Worm (Caenorhabditis elegans) whole organism, young adult: ENCODE results near the gene plk-3.

Experiments
- B0035.1 ChIP-seq: sonication (generic microtip); optimal IDR thresholded peaks from 2 replicates; lab custom pipeline; 2016; ENCODE audit warnings: missing genetic modification characterization, mild to moderate bottlenecking, missing compliant biosample characterization, missing genotype, missing genetic modification reagents
- B0336.3 ChIP-seq: fragments of 200-800 bp; sonication (Bioruptor generic); IDR thresholded peaks from 2 replicates; pipeline ENCODE4 v1.3.6; 2022; ENCODE audit warnings: missing genetic modification characterization, missing compliant biosample characterization
- C06A6.2 ChIP-seq: fragments of 200-800 bp; sonication (Bioruptor generic); conservative IDR thresholded peaks from 2 replicates; pipeline ENCODE4 v1.3.6; 2022; ENCODE audit warnings: missing genetic modification characterization, missing compliant biosample characterization
- C17E4.6 ChIP-seq: fragments of 200-800 bp; sonication (Bioruptor generic); IDR thresholded peaks from 2 replicates; pipeline ENCODE4 v1.3.6; 2022; ENCODE audit warnings: missing genetic modification reagents, missing genetic modification characterization, missing compliant biosample characterization
- F10E7.11 ChIP-seq: sonication (generic microtip); optimal IDR thresholded peaks from 2 replicates; lab custom pipeline; 2017; ENCODE audit warnings: mild to moderate bottlenecking, missing genetic modification characterization, moderate library complexity, missing compliant biosample characterization
- F33H1.4 ChIP-seq: fragments of 200-800 bp; sonication (Bioruptor generic); IDR thresholded peaks from 2 replicates; pipeline ENCODE4 v1.3.6; 2022; ENCODE audit warnings: missing genetic modification reagents, missing genetic modification characterization, missing compliant biosample characterization
- F39B2.1 ChIP-seq: fragments of 200-800 bp; sonication (Bioruptor generic); IDR thresholded peaks from 2 replicates; pipeline ENCODE4 v1.3.6; 2022; ENCODE audit warnings: missing genetic modification reagents, missing genetic modification characterization, missing compliant biosample characterization
- F49E8.2 ChIP-seq: sonication (generic microtip); optimal IDR thresholded peaks from 3 replicates; lab custom pipeline; 2017; ENCODE audit warnings: missing genetic modification characterization, mild to moderate bottlenecking, missing compliant biosample characterization, antibody characterized with exemption, moderate library complexity; ENCODE audit not compliant: insufficient read depth
- F55B11.4 ChIP-seq: sonication (generic microtip); optimal IDR thresholded peaks from 2 replicates; lab custom pipeline; 2016; ENCODE audit warnings: missing compliant biosample characterization, missing genetic modification characterization, borderline replicate concordance; ENCODE audit not compliant: insufficient read depth
- F57A8.1 ChIP-seq: fragments of 200-800 bp; sonication (Bioruptor generic); optimal IDR thresholded peaks from 2 replicates; lab custom pipeline; 2018; ENCODE audit warnings: mild to moderate bottlenecking, missing genetic modification characterization, moderate library complexity, missing compliant biosample characterization
- Y53G8AR.9 ChIP-seq: fragments of 200-800 bp; sonication (Bioruptor generic); conservative IDR thresholded peaks from 2 replicates; pipeline ENCODE4 v1.3.6; 2022; ENCODE audit warnings: missing genetic modification reagents, missing genetic modification characterization, missing compliant biosample characterization
- Y67H2A.10 ChIP-seq: fragments of 200-800 bp; sonication (Bioruptor generic); conservative IDR thresholded peaks from 2 replicates; pipeline ENCODE4 v1.3.6; 2022; ENCODE audit warnings: missing genetic modification reagents, missing genetic modification characterization, missing compliant biosample characterization
- Y79H2A.3 ChIP-seq: fragments of 200-800 bp; sonication (Bioruptor generic); conservative IDR thresholded peaks from 2 replicates; pipeline ENCODE4 v1.3.6; 2022; ENCODE audit warnings: missing genetic modification reagents, missing genetic modification characterization, missing compliant biosample characterization
- Y95B8A.8 ChIP-seq: fragments of 200-800 bp; sonication (Bioruptor generic); IDR thresholded peaks from 2 replicates; pipeline ENCODE4 v1.3.6; 2022; ENCODE audit warnings: missing genetic modification reagents, missing genetic modification characterization, missing compliant biosample characterization
- ama-1 ChIP-seq, 3 experiments: fragments of 150-350 bp in 1 of 3; sonication (generic microtip) in 2 of 3; optimal IDR thresholded peaks; 2 replicates each; lab custom pipeline; 2014 to 2018; ENCODE audit warnings: missing biosample characterization in 2 of 3, missing genetic modification characterization in 2 of 3, missing genetic modification reagents in 2 of 3
- atf-7 ChIP-seq: sonication (generic microtip); optimal IDR thresholded peaks from 2 replicates; lab custom pipeline; 2017; ENCODE audit warnings: mild to moderate bottlenecking, missing genetic modification characterization, missing compliant biosample characterization
- attf-5 ChIP-seq: fragments of 200-800 bp; sonication (Bioruptor generic); optimal IDR thresholded peaks from 2 replicates; lab custom pipeline; 2018; ENCODE audit warnings: mild to moderate bottlenecking, missing genetic modification characterization, missing compliant biosample characterization
- attf-6 ChIP-seq: fragments of 200-800 bp; sonication (Bioruptor generic); IDR thresholded peaks from 2 replicates; pipeline ENCODE4 v1.3.6; 2022; ENCODE audit warnings: missing genetic modification reagents, missing genetic modification characterization, missing compliant biosample characterization
- bed-1 ChIP-seq: fragments of 200-800 bp; sonication (Bioruptor generic); IDR thresholded peaks from 2 replicates; pipeline ENCODE4 v1.3.6; 2022; ENCODE audit warnings: missing genetic modification reagents, missing genetic modification characterization, missing compliant biosample characterization
- ccch-3 ChIP-seq: fragments of 200-800 bp; sonication (Bioruptor generic); optimal IDR thresholded peaks from 2 replicates; lab custom pipeline; 2018; ENCODE audit warnings: mild to moderate bottlenecking, missing genetic modification characterization, missing compliant biosample characterization
- cebp-2 ChIP-seq: fragments of 200-800 bp; sonication (Bioruptor generic); IDR thresholded peaks from 2 replicates; pipeline ENCODE4 v1.3.6; 2022; ENCODE audit warnings: missing genetic modification characterization, missing compliant biosample characterization
- ceh-40 ChIP-seq: fragments of 200-800 bp; sonication (Bioruptor generic); IDR thresholded peaks from 2 replicates; pipeline ENCODE4 v1.3.6; 2022; ENCODE audit warnings: missing genetic modification characterization, missing compliant biosample characterization
- ceh-91 ChIP-seq: fragments of 200-800 bp; sonication (Bioruptor generic); IDR thresholded peaks from 2 replicates; pipeline ENCODE4 v1.3.6; 2022; ENCODE audit warnings: missing genetic modification reagents, missing genetic modification characterization, missing compliant biosample characterization
- die-1 ChIP-seq: sonication (generic microtip); optimal IDR thresholded peaks from 2 replicates; lab custom pipeline; 2016; ENCODE audit warnings: missing genotype, mild to moderate bottlenecking, missing genetic modification characterization, missing compliant biosample characterization
- dpl-1 ChIP-seq: fragments of 150-350 bp; optimal IDR thresholded peaks from 2 replicates; lab custom pipeline; 2014; ENCODE audit warnings: missing biosample characterization, missing genetic modification reagents, missing genetic modification characterization
- egl-44 ChIP-seq: fragments of 200-800 bp; sonication (Bioruptor generic); IDR thresholded peaks from 2 replicates; pipeline ENCODE4 v1.3.6; 2022; ENCODE audit warnings: missing genetic modification reagents, missing genetic modification characterization, missing compliant biosample characterization
- gei-17 ChIP-seq: fragments of 200-800 bp; sonication (Bioruptor generic); optimal IDR thresholded peaks from 2 replicates; lab custom pipeline; 2018; ENCODE audit warnings: mild to moderate bottlenecking, missing genetic modification characterization, missing compliant biosample characterization
- hrde-1 ChIP-seq: sonication (generic microtip); optimal IDR thresholded peaks from 2 replicates; lab custom pipeline; 2016; ENCODE audit warnings: missing genetic modification characterization, mild to moderate bottlenecking, missing compliant biosample characterization, moderate library complexity, missing genotype, missing genetic modification reagents, borderline replicate concordance
- lin-26 ChIP-seq: fragments of 200-800 bp; sonication (Bioruptor generic); IDR thresholded peaks from 2 replicates; pipeline ENCODE4 v1.3.6; 2022; ENCODE audit warnings: missing genetic modification reagents, missing genetic modification characterization, missing compliant biosample characterization
- lir-1 ChIP-seq: fragments of 200-800 bp; sonication (Bioruptor generic); conservative IDR thresholded peaks from 2 replicates; pipeline ENCODE4 v1.3.6; 2022; ENCODE audit warnings: missing genetic modification reagents, missing genetic modification characterization, missing compliant biosample characterization
- lsl-1 ChIP-seq: fragments of 200-800 bp; sonication (Bioruptor generic); optimal IDR thresholded peaks from 2 replicates; lab custom pipeline; 2018; ENCODE audit warnings: mild to moderate bottlenecking, missing genetic modification characterization, moderate library complexity, missing compliant biosample characterization
- lsy-27 ChIP-seq: sonication (generic microtip); optimal IDR thresholded peaks from 2 replicates; lab custom pipeline; 2017; ENCODE audit warnings: missing genetic modification characterization, mild to moderate bottlenecking, missing compliant biosample characterization, antibody characterized with exemption, missing genotype, borderline replicate concordance; ENCODE audit not compliant: insufficient read depth
- madf-3 ChIP-seq: fragments of 200-800 bp; sonication (Bioruptor generic); IDR thresholded peaks from 2 replicates; pipeline ENCODE4 v1.3.6; 2022; ENCODE audit warnings: missing genetic modification reagents, missing genetic modification characterization, missing compliant biosample characterization
- mxl-1 ChIP-seq: sonication (generic microtip); optimal IDR thresholded peaks from 2 replicates; lab custom pipeline; 2016; ENCODE audit warnings: missing genetic modification characterization, missing compliant biosample characterization
- nhr-120 ChIP-seq: fragments of 200-800 bp; sonication (Bioruptor generic); IDR thresholded peaks from 2 replicates; pipeline ENCODE4 v1.3.6; 2022; ENCODE audit warnings: missing genetic modification characterization, missing compliant biosample characterization
- rec-8 ChIP-seq, 2 experiments: sonication (generic microtip); optimal IDR thresholded peaks; 2 replicates each; lab custom pipeline; 2016; ENCODE audit warnings: mild to moderate bottlenecking in 2 of 2, missing genetic modification characterization in 2 of 2, missing genetic modification reagents in 2 of 2, missing genotype in 2 of 2, missing biosample characterization in 1 of 2, missing compliant biosample characterization in 1 of 2, moderate library complexity in 1 of 2
- snpc-1.3 ChIP-seq: sonication (generic microtip); optimal IDR thresholded peaks from 2 replicates; lab custom pipeline; 2017; ENCODE audit warnings: missing genetic modification characterization, mild to moderate bottlenecking, missing compliant biosample characterization, antibody characterized with exemption, moderate library complexity, missing genotype, missing genetic modification reagents; ENCODE audit not compliant: insufficient read depth
- sptf-2 ChIP-seq: fragments of 200-800 bp; sonication (Bioruptor generic); optimal IDR thresholded peaks from 2 replicates; lab custom pipeline; 2018; ENCODE audit warnings: mild to moderate bottlenecking, missing genetic modification characterization, missing compliant biosample characterization
- tbp1 ChIP-seq: fragments of 200-800 bp; sonication (Bioruptor generic); optimal IDR thresholded peaks from 2 replicates; lab custom pipeline; 2018; ENCODE audit warnings: mild to moderate bottlenecking, missing genetic modification characterization, missing compliant biosample characterization
- tlf-1 ChIP-seq: fragments of 200-800 bp; sonication (Bioruptor generic); optimal IDR thresholded peaks from 2 replicates; lab custom pipeline; 2018; ENCODE audit warnings: mild to moderate bottlenecking, missing genetic modification characterization, missing compliant biosample characterization
- unc-130 ChIP-seq: sonication (generic microtip); optimal IDR thresholded peaks from 2 replicates; lab custom pipeline; 2016; ENCODE audit warnings: missing genetic modification reagents, missing genetic modification characterization, missing compliant biosample characterization
- ztf-26 ChIP-seq: sonication (generic microtip); optimal IDR thresholded peaks from 2 replicates; lab custom pipeline; 2017; ENCODE audit warnings: missing genetic modification characterization, missing compliant biosample characterization

Gene plk-3

DNA sequence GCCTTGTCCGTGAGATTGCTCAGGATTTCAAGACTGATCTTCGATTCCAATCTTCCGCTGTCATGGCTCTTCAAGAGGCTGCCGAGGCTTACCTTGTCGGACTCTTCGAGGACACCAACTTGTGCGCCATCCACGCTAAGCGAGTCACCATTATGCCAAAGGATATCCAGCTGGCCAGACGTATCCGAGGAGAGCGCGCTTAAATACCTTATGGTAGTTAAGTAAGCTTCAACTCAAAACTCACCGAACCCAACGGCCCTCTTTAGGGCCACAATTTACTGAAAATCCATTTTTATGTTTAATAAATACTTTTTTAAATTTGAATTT lies 15.4 kb upstream of the plk-3 start (continued):
- TF ChIP-seq tlf-1 (GFP tag; lab: Kevin White, UChicago) (peak; percentile 51), mxl-1 (no peak), ztf-26 (tag; lab: Kevin White, UChicago) (no peak), cebp-2 (GFP tag; lab: Robert Waterston, UW) (peak; percentile 75; the same call in 1 of the 2 replicates), lsl-1 (GFP tag; lab: Kevin White, UChicago) (peak; percentile 24), tbp1 (GFP tag; lab: Kevin White, UChicago) (peak; percentile 34)
- TF ChIP-seq, all 124 proteins: peak for 21

- TF ChIP-seq mxl-1: no peak
- TF ChIP-seq hrde-1: peak; percentile 97
- TF ChIP-seq die-1: peak; percentile 43
- 0 out of 2 replicates have a peak, but pooled peaks have one; percentile 18 for TF ChIP-seq C17E4.6 (GFP tag; lab: Robert Waterston, UW)
- TF ChIP-seq lir-1 (GFP tag; lab: Robert Waterston, UW): no peak; the same call in 1 of the 2 replicates
- TF ChIP-seq Y79H2A.3 (GFP tag; lab: Robert Waterston, UW): peak; percentile 93
- peak; percentile 41 for TF ChIP-seq F57A8.1
- peak; percentile 75 for TF ChIP-seq ceh-40 (GFP tag; lab: Robert Waterston, UW)
- TF ChIP-seq F49E8.2 (tag; lab: Kevin White, UChicago): peak; percentile 91
- peak; percentile 9 for TF ChIP-seq attf-5 (GFP tag; lab: Kevin White, UChicago)
- no peak for TF ChIP-seq gei-17 (GFP tag; lab: Kevin White, UChicago)
- peak; percentile 82 for TF ChIP-seq Y95B8A.8
- TF ChIP-seq lsy-27 (tag; lab: Kevin White, UChicago): no peak
- TF ChIP-seq F55B11.4: no peak
- no peak for TF ChIP-seq Y67H2A.10 (GFP tag; lab: Robert Waterston, UW)
- TF ChIP-seq ccch-3: no peak
- TF ChIP-seq F10E7.11 (tag; lab: Kevin White, UChicago): no peak
- no peak for TF ChIP-seq ama-1 (optimal IDR thresholded peaks at IDR 0.05; lab: Kevin White, UChicago)
- TF ChIP-seq ama-1 (GFP tag; optimal IDR thresholded peaks at IDR 0.05; lab: Kevin White, UChicago): peak in 1 of 2 experiments; percentile 83
- peak; percentile 62; the same call in 1 of the 2 replicates for TF ChIP-seq madf-3
- TF ChIP-seq ceh-91 (GFP tag; lab: Robert Waterston, UW): no peak; the same call in 1 of the 2 replicates
- TF ChIP-seq unc-130: peak; percentile 7
- 0 out of 2 replicates have a peak, but pooled peaks have one; percentile 24 for TF ChIP-seq F33H1.4 (GFP tag; lab: Robert Waterston, UW)
- no peak for TF ChIP-seq dpl-1 (GFP tag; lab: Kevin White, UChicago)
- no peak for TF ChIP-seq sptf-2 (GFP tag; lab: Kevin White, UChicago)
- TF ChIP-seq lin-26: peak; percentile 95
- TF ChIP-seq F39B2.1: peak; percentile 99
- TF ChIP-seq rec-8 (tag; optimal IDR thresholded peaks at IDR 0.05; lab: Kevin White, UChicago): peak in 1 of 2 experiments; percentile 77
- TF ChIP-seq Y53G8AR.9 (GFP tag; lab: Robert Waterston, UW): peak; percentile 85
- no peak for TF ChIP-seq C06A6.2 (GFP tag; lab: Robert Waterston, UW)
- TF ChIP-seq snpc-1.3 (tag; lab: Kevin White, UChicago): peak; percentile 79
- peak; percentile 76 for TF ChIP-seq tlf-1 (GFP tag; lab: Kevin White, UChicago)
- TF ChIP-seq ztf-26 (tag; lab: Kevin White, UChicago): no peak
- peak; percentile 88 for TF ChIP-seq egl-44 (GFP tag; lab: Robert Waterston, UW)
- no peak for TF ChIP-seq atf-7
- peak; percentile 81 for TF ChIP-seq attf-6 (GFP tag; lab: Robert Waterston, UW)
- TF ChIP-seq nhr-120 (GFP tag; lab: Robert Waterston, UW): no peak
- no peak for TF ChIP-seq B0035.1 (tag; lab: Kevin White, UChicago)
- TF ChIP-seq bed-1 (GFP tag; lab: Robert Waterston, UW): no peak
- peak; percentile 77 for TF ChIP-seq B0336.3 (GFP tag; lab: Robert Waterston, UW)
- TF ChIP-seq lsl-1 (GFP tag; lab: Kevin White, UChicago): peak; percentile 59
These were observed 14.8 kb upstream of the plk-3 start, which contains the start of the genes his-60 and his-59 for ce11 chrIV:7487554-7488456. Gene his-60 (minus strand): TSS chrIV:7487992. Gene his-59 (plus strand): TSS chrIV:7488249.
